Worm (Caenorhabditis elegans) whole organism, young adult: ENCODE measurements around the gene srsx-24.

Experiments
- F23B12.7 ChIP-seq: sonication (generic microtip); optimal IDR thresholded peaks from 2 replicates; lab custom pipeline; 2017; ENCODE audit warnings: missing genetic modification characterization, mild to moderate bottlenecking, missing compliant biosample characterization, antibody characterized with exemption, moderate library complexity; ENCODE audit not compliant: insufficient read depth
- ceh-40 ChIP-seq: fragments of 200-800 bp; sonication (Bioruptor generic); IDR thresholded peaks from 2 replicates; pipeline ENCODE4 v1.3.6; 2022; ENCODE audit warnings: missing genetic modification characterization, missing compliant biosample characterization
- egl-18 ChIP-seq: fragments of 200-800 bp; sonication (Bioruptor generic); IDR thresholded peaks from 2 replicates; pipeline ENCODE4 v1.3.6; 2022; ENCODE audit warnings: missing genetic modification reagents, missing genetic modification characterization, missing compliant biosample characterization
- ets-4 ChIP-seq: fragments of 200-800 bp; sonication (Bioruptor generic); optimal IDR thresholded peaks from 2 replicates; lab custom pipeline; 2018; ENCODE audit warnings: mild to moderate bottlenecking, missing genetic modification characterization, missing compliant biosample characterization
- let-526 ChIP-seq: fragments of 200-800 bp; sonication (Bioruptor generic); IDR thresholded peaks from 2 replicates; pipeline ENCODE4 v1.3.6; 2022; ENCODE audit warnings: missing genetic modification reagents, missing genetic modification characterization, missing compliant biosample characterization
- nfya-1 ChIP-seq: sonication (generic microtip); optimal IDR thresholded peaks from 2 replicates; lab custom pipeline; 2017; ENCODE audit warnings: antibody characterized with exemption, missing compliant biosample characterization, missing genetic modification characterization, borderline replicate concordance; ENCODE audit not compliant: insufficient read depth
- nhr-179 ChIP-seq: sonication (generic microtip); optimal IDR thresholded peaks from 2 replicates; lab custom pipeline; 2016; ENCODE audit warnings: mild to moderate bottlenecking, missing genetic modification characterization, missing compliant biosample characterization
- sea-2 ChIP-seq: fragments of 200-800 bp; sonication (Bioruptor generic); IDR thresholded peaks from 2 replicates; pipeline ENCODE4 v1.3.6; 2022; ENCODE audit warnings: missing genetic modification characterization, missing compliant biosample characterization
- snpc-1.1 ChIP-seq: sonication (generic microtip); optimal IDR thresholded peaks from 2 replicates; lab custom pipeline; 2017; ENCODE audit warnings: missing genetic modification characterization, mild to moderate bottlenecking, missing compliant biosample characterization, antibody characterized with exemption, moderate library complexity, missing genotype, missing genetic modification reagents; ENCODE audit not compliant: insufficient read depth
- snpc-1.3 ChIP-seq: sonication (generic microtip); optimal IDR thresholded peaks from 2 replicates; lab custom pipeline; 2017; ENCODE audit warnings: missing genetic modification characterization, mild to moderate bottlenecking, missing compliant biosample characterization, antibody characterized with exemption, moderate library complexity, missing genotype, missing genetic modification reagents; ENCODE audit not compliant: insufficient read depth
- tbp1 ChIP-seq: fragments of 200-800 bp; sonication (Bioruptor generic); optimal IDR thresholded peaks from 2 replicates; lab custom pipeline; 2018; ENCODE audit warnings: mild to moderate bottlenecking, missing genetic modification characterization, missing compliant biosample characterization
- unc-62 ChIP-seq: fragments of 150-350 bp; optimal IDR thresholded peaks from 2 replicates; lab custom pipeline; 2014; ENCODE audit warnings: missing biosample characterization, missing genetic modification reagents, missing genetic modification characterization
- zim-3 ChIP-seq: sonication (generic microtip); optimal IDR thresholded peaks from 2 replicates; lab custom pipeline; 2017; ENCODE audit warnings: mild to moderate bottlenecking, missing genetic modification characterization, moderate library complexity, missing compliant biosample characterization

- TF ChIP-seq snpc-1.1 (tag; lab: Kevin White, UChicago) (no peak), ets-4 (no peak), F23B12.7 (tag; lab: Kevin White, UChicago) (no peak), unc-62 (GFP tag; lab: Kevin White, UChicago) (no peak), ceh-40 (GFP tag; lab: Robert Waterston, UW) (no peak), tbp1 (GFP tag; lab: Kevin White, UChicago) (no peak), sea-2 (GFP tag; lab: Robert Waterston, UW) (no peak), nhr-179 (no peak), let-526 (no peak), snpc-1.3 (tag; lab: Kevin White, UChicago) (no peak), nfya-1 (tag; lab: Kevin White, UChicago) (no peak), egl-18 (GFP tag; lab: Robert Waterston, UW) (no peak), zim-3 (tag; lab: Kevin White, UChicago) (no peak)
Observed at ce11 chrV:7417018-7417716, 37.9 kb upstream of the srsx-24 start, which contains the start of gene srw-67.
